Worm (Caenorhabditis elegans) whole organism, late embryonic: Measurements from ENCODE around the gene ttll-11.

Source experiments
- ahr-1 ChIP-seq: sonication (generic microtip); optimal IDR thresholded peaks from 2 replicates; lab custom pipeline; 2016; ENCODE audit warnings: missing genetic modification characterization, missing compliant biosample characterization
- ceh-9 ChIP-seq: sonication (generic microtip); optimal IDR thresholded peaks from 2 replicates; lab custom pipeline; 2016; ENCODE audit warnings: mild to moderate bottlenecking, missing genetic modification characterization, inconsistent platforms, missing compliant biosample characterization
- elt-2 ChIP-seq: sonication (generic microtip); optimal IDR thresholded peaks from 2 replicates; lab custom pipeline; 2016; ENCODE audit warnings: missing genetic modification reagents, missing genetic modification characterization, missing compliant biosample characterization
- hlh-6 ChIP-seq: sonication (generic microtip); optimal IDR thresholded peaks from 2 replicates; lab custom pipeline; 2016; ENCODE audit warnings: missing genotype, missing genetic modification characterization, missing compliant biosample characterization
- nhr-11 ChIP-seq: fragments of 150-350 bp; optimal IDR thresholded peaks from 2 replicates; lab custom pipeline; 2014; ENCODE audit warnings: missing biosample characterization, missing genetic modification characterization
- ttx-3 ChIP-seq: sonication (generic microtip); optimal IDR thresholded peaks from 2 replicates; lab custom pipeline; 2016; ENCODE audit warnings: missing genetic modification reagents, missing genetic modification characterization, missing compliant biosample characterization

DNA sequence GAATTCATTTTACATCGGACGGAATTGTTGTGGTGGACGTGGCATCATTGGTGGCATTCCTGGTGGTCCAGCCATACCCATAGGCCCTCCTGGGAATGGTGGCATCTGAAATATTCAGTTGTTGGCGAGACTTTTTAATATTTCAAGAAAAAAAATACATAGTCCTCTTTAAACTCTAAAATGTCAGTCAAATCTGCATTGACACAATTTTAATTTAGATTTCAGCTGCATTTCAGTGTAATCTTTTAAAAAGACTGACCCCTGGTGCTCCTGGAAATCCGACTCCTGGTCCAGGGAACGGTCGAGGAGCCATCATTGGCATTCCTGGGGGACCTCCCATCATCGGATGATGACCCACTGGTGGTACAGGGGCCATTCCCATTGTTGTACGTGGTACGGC is 10.6 kb upstream of the ttll-11 start:
- TF ChIP-seq elt-2 (tag; lab: Kevin White, UChicago) (no peak), ceh-9 (no peak), ttx-3 (tag; lab: Kevin White, UChicago) (no peak), ahr-1 (tag; lab: Kevin White, UChicago) (no peak), hlh-6 (tag; lab: Kevin White, UChicago) (no peak), nhr-11 (tag; lab: Kevin White, UChicago) (no peak)
